Fruit fly (Drosophila melanogaster) whole organism, embryonic: ENCODE measurements around the gene InR.

Experiments
- BEAF-32 ChIP-seq: fragments of 200-800 bp; sonication (Bioruptor generic); optimal IDR thresholded peaks from 3 replicates; lab custom pipeline; 2017; ENCODE audit warnings: missing biosample characterization, missing genetic modification characterization, mild to moderate bottlenecking, moderate library complexity, missing genetic modification reagents
- Bgb ChIP-seq: fragments of 200-800 bp; sonication (Bioruptor generic); IDR thresholded peaks from 2 replicates; pipeline ENCODE4 v1.3.6; 2022; ENCODE audit warnings: missing biosample characterization, missing genetic modification characterization; ENCODE audit not compliant: partially characterized antibody
- CG10147 ChIP-seq: fragments of 200-800 bp; sonication (Bioruptor generic); optimal IDR thresholded peaks from 2 replicates; lab custom pipeline; 2019; ENCODE audit warnings: missing biosample characterization, mild to moderate bottlenecking, missing genetic modification characterization, moderate library complexity
- CG10654 ChIP-seq: fragments of 200-800 bp; sonication (Bioruptor generic); optimal IDR thresholded peaks from 2 replicates; lab custom pipeline; 2016; ENCODE audit warnings: missing biosample characterization, missing genetic modification characterization
- CG11085 ChIP-seq: fragments of 200-800 bp; sonication (Bioruptor generic); IDR thresholded peaks from 2 replicates; pipeline ENCODE4 v1.3.6; 2022; ENCODE audit warnings: missing biosample characterization, missing genetic modification characterization
- CG11247 ChIP-seq: fragments of 200-800 bp; sonication (Bioruptor generic); IDR thresholded peaks from 2 replicates; pipeline ENCODE4 v1.3.6; 2022; ENCODE audit warnings: missing biosample characterization, missing genetic modification characterization
- CG11398 ChIP-seq: fragments of 200-800 bp; sonication (Bioruptor generic); optimal IDR thresholded peaks from 2 replicates; lab custom pipeline; 2016; ENCODE audit warnings: missing biosample characterization, missing genetic modification characterization
- CG11695 ChIP-seq: fragments of 200-800 bp; sonication (Bioruptor generic); IDR thresholded peaks from 3 replicates; pipeline ENCODE4 v1.3.6; 2022; ENCODE audit warnings: missing biosample characterization, missing genetic modification characterization
- CG12104 ChIP-seq: fragments of 200-800 bp; sonication (Bioruptor generic); optimal IDR thresholded peaks from 3 replicates; lab custom pipeline; 2016; ENCODE audit warnings: missing biosample characterization, missing genetic modification characterization
- CG12236 ChIP-seq: fragments of 200-800 bp; sonication (Bioruptor generic); optimal IDR thresholded peaks from 2 replicates; lab custom pipeline; 2016; ENCODE audit warnings: missing biosample characterization, missing genetic modification characterization
- CG14860 ChIP-seq: fragments of 200-800 bp; sonication (Bioruptor generic); IDR thresholded peaks from 3 replicates; pipeline ENCODE4 v1.3.6; 2022; ENCODE audit warnings: missing biosample characterization, missing genetic modification characterization; ENCODE audit not compliant: partially characterized antibody
- CG1602 ChIP-seq: fragments of 200-800 bp; sonication (Bioruptor generic); optimal IDR thresholded peaks from 3 replicates; lab custom pipeline; 2016; ENCODE audit warnings: missing biosample characterization, missing genetic modification characterization
- CG16779 ChIP-seq: fragments of 200-800 bp; sonication (Bioruptor generic); IDR thresholded peaks from 2 replicates; pipeline ENCODE4 v1.3.6; 2022; ENCODE audit warnings: missing biosample characterization, missing genetic modification characterization
- CG17568 ChIP-seq: fragments of 200-800 bp; sonication (Bioruptor generic); optimal IDR thresholded peaks from 2 replicates; lab custom pipeline; 2018; ENCODE audit warnings: missing biosample characterization, mild to moderate bottlenecking, missing genetic modification characterization, moderate library complexity
- CG18599 ChIP-seq: fragments of 200-800 bp; sonication (Bioruptor generic); optimal IDR thresholded peaks from 3 replicates; lab custom pipeline; 2017; ENCODE audit warnings: missing biosample characterization, missing genetic modification characterization, mild to moderate bottlenecking, moderate library complexity, missing genetic modification reagents
- CG2116 ChIP-seq: fragments of 200-800 bp; sonication (Bioruptor generic); optimal IDR thresholded peaks from 3 replicates; lab custom pipeline; 2018; ENCODE audit warnings: missing biosample characterization, mild to moderate bottlenecking, missing genetic modification characterization
- CG2199 ChIP-seq: fragments of 200-800 bp; sonication (Bioruptor generic); IDR thresholded peaks from 3 replicates; pipeline ENCODE4 v1.3.6; 2022; ENCODE audit warnings: missing biosample characterization, missing genetic modification characterization
- CG30431 ChIP-seq: fragments of 200-800 bp; sonication (Bioruptor generic); optimal IDR thresholded peaks from 2 replicates; lab custom pipeline; 2017; ENCODE audit warnings: missing biosample characterization, missing genetic modification characterization
- CG3065 ChIP-seq: fragments of 200-800 bp; sonication (Bioruptor generic); optimal IDR thresholded peaks from 2 replicates; lab custom pipeline; 2016; ENCODE audit warnings: missing biosample characterization, missing genetic modification characterization
- CG3163 ChIP-seq: fragments of 200-800 bp; sonication (Bioruptor generic); optimal IDR thresholded peaks from 3 replicates; lab custom pipeline; 2016; ENCODE audit warnings: missing biosample characterization, missing genetic modification characterization
- CG32772 ChIP-seq: fragments of 200-800 bp; sonication (Bioruptor generic); IDR thresholded peaks from 2 replicates; pipeline ENCODE4 v1.3.6; 2022; ENCODE audit warnings: missing biosample characterization, missing genetic modification characterization
- CG34376 ChIP-seq: fragments of 200-800 bp; sonication (Bioruptor generic); optimal IDR thresholded peaks from 2 replicates; lab custom pipeline; 2018; ENCODE audit warnings: missing biosample characterization, mild to moderate bottlenecking, missing genetic modification characterization
- CG43689 ChIP-seq: fragments of 200-800 bp; sonication (Bioruptor generic); IDR thresholded peaks from 2 replicates; pipeline ENCODE4 v1.3.6; 2022; ENCODE audit warnings: missing biosample characterization, missing genetic modification characterization
- CG4854 ChIP-seq: fragments of 200-800 bp; sonication (Bioruptor generic); optimal IDR thresholded peaks from 2 replicates; lab custom pipeline; 2016; ENCODE audit warnings: missing biosample characterization, missing genetic modification characterization, inconsistent platforms
- CG6689 ChIP-seq: fragments of 200-800 bp; sonication (Bioruptor generic); IDR thresholded peaks from 2 replicates; pipeline ENCODE4 v1.3.6; 2022; ENCODE audit warnings: missing biosample characterization, missing genetic modification characterization
- CG6813 ChIP-seq: fragments of 200-800 bp; sonication (Bioruptor generic); optimal IDR thresholded peaks from 2 replicates; lab custom pipeline; 2017; ENCODE audit warnings: missing biosample characterization, missing genetic modification characterization, mild to moderate bottlenecking, moderate library complexity, missing genetic modification reagents
- CG8290 ChIP-seq, 3 experiments: fragments of 200-800 bp; sonication (Bioruptor generic); optimal IDR thresholded peaks; 2 replicates each; lab custom pipeline; 2016 to 2019; ENCODE audit warnings: missing biosample characterization in 3 of 3, missing genetic modification characterization in 3 of 3, mild to moderate bottlenecking in 2 of 3, moderate library complexity in 1 of 3
- ERR ChIP-seq: fragments of 200-800 bp; sonication (Bioruptor generic); optimal IDR thresholded peaks from 2 replicates; lab custom pipeline; 2016; ENCODE audit warnings: missing biosample characterization, missing genetic modification characterization
- Elba2 ChIP-seq: fragments of 200-800 bp; sonication (Bioruptor generic); optimal IDR thresholded peaks from 3 replicates; lab custom pipeline; 2016; ENCODE audit warnings: missing biosample characterization, missing genetic modification characterization
- MBD-R2 ChIP-seq: fragments of 200-800 bp; sonication (Bioruptor generic); IDR thresholded peaks from 2 replicates; pipeline ENCODE4 v1.3.6; 2022; ENCODE audit warnings: missing biosample characterization, missing genetic modification characterization
- Oli ChIP-seq: fragments of 200-800 bp; sonication (Bioruptor generic); optimal IDR thresholded peaks from 2 replicates; lab custom pipeline; 2018; ENCODE audit warnings: missing biosample characterization, mild to moderate bottlenecking, missing genetic modification characterization, moderate library complexity
- Scr ChIP-seq: fragments of 200-800 bp; sonication (Bioruptor generic); IDR thresholded peaks from 2 replicates; pipeline ENCODE4 v1.3.6; 2022; ENCODE audit warnings: missing biosample characterization, missing genetic modification characterization; ENCODE audit not compliant: partially characterized antibody
- Sry-β ChIP-seq: fragments of 200-800 bp; sonication (Bioruptor generic); optimal IDR thresholded peaks from 2 replicates; lab custom pipeline; 2018; ENCODE audit warnings: missing biosample characterization, mild to moderate bottlenecking, missing genetic modification characterization, moderate library complexity
- bowl ChIP-seq: fragments of 200-800 bp; sonication (Bioruptor generic); IDR thresholded peaks from 2 replicates; pipeline ENCODE4 v1.3.6; 2022; ENCODE audit warnings: missing biosample characterization, missing genetic modification characterization
- cato ChIP-seq: fragments of 200-800 bp; sonication (Bioruptor generic); optimal IDR thresholded peaks from 2 replicates; lab custom pipeline; 2016; ENCODE audit warnings: missing biosample characterization, missing genetic modification characterization, borderline replicate concordance
- dati ChIP-seq: fragments of 200-800 bp; sonication (Bioruptor generic); IDR thresholded peaks from 2 replicates; pipeline ENCODE4 v1.3.6; 2022; ENCODE audit warnings: missing biosample characterization, missing genetic modification characterization
- disco-r ChIP-seq: fragments of 200-800 bp; sonication (Bioruptor generic); optimal IDR thresholded peaks from 2 replicates; lab custom pipeline; 2016; ENCODE audit warnings: missing biosample characterization, missing genetic modification characterization
- fd64A ChIP-seq: fragments of 200-800 bp; sonication (Bioruptor generic); optimal IDR thresholded peaks from 3 replicates; lab custom pipeline; 2018; ENCODE audit warnings: missing biosample characterization, mild to moderate bottlenecking, missing genetic modification characterization
- gce ChIP-seq: fragments of 200-800 bp; sonication (Bioruptor generic); IDR thresholded peaks from 3 replicates; pipeline ENCODE4 v1.3.6; 2022; ENCODE audit warnings: missing biosample characterization, missing genetic modification characterization
- gem ChIP-seq: fragments of 200-800 bp; sonication (Bioruptor generic); optimal IDR thresholded peaks from 2 replicates; lab custom pipeline; 2019; ENCODE audit warnings: missing biosample characterization, mild to moderate bottlenecking, missing genetic modification characterization, moderate library complexity
- gsb-n ChIP-seq: fragments of 200-800 bp; sonication (Bioruptor generic); optimal IDR thresholded peaks from 3 replicates; lab custom pipeline; 2018; ENCODE audit warnings: missing biosample characterization, mild to moderate bottlenecking, missing genetic modification characterization
- jigr1 ChIP-seq: fragments of 200-800 bp; sonication (Bioruptor generic); IDR thresholded peaks from 3 replicates; pipeline ENCODE4 v1.3.6; 2022; ENCODE audit warnings: missing biosample characterization, missing genetic modification characterization
- kah ChIP-seq: fragments of 200-800 bp; sonication (Bioruptor generic); optimal IDR thresholded peaks from 2 replicates; lab custom pipeline; 2018; ENCODE audit warnings: missing biosample characterization, mild to moderate bottlenecking, missing genetic modification characterization
- oc ChIP-seq: fragments of 200-800 bp; sonication (Bioruptor generic); optimal IDR thresholded peaks from 2 replicates; lab custom pipeline; 2018; ENCODE audit warnings: missing biosample characterization, mild to moderate bottlenecking, missing genetic modification characterization, moderate library complexity
- odd ChIP-seq: fragments of 200-800 bp; sonication (Bioruptor generic); optimal IDR thresholded peaks from 2 replicates; lab custom pipeline; 2017; ENCODE audit warnings: missing biosample characterization, mild to moderate bottlenecking, missing genetic modification characterization
- onecut ChIP-seq: fragments of 200-800 bp; sonication (Bioruptor generic); IDR thresholded peaks from 2 replicates; pipeline ENCODE4 v1.3.6; 2022; ENCODE audit warnings: missing biosample characterization, missing genetic modification characterization
- peb ChIP-seq: fragments of 200-800 bp; sonication (Bioruptor generic); IDR thresholded peaks from 2 replicates; pipeline ENCODE4 v1.3.6; 2022; ENCODE audit warnings: missing biosample characterization, missing genetic modification characterization
- pita ChIP-seq: fragments of 200-800 bp; sonication (Bioruptor generic); optimal IDR thresholded peaks from 2 replicates; lab custom pipeline; 2017; ENCODE audit warnings: missing biosample characterization, mild to moderate bottlenecking, missing genetic modification characterization
- pzg ChIP-seq: fragments of 200-800 bp; sonication (Bioruptor generic); optimal IDR thresholded peaks from 3 replicates; lab custom pipeline; 2018; ENCODE audit warnings: missing biosample characterization, mild to moderate bottlenecking, missing genetic modification characterization, moderate library complexity
- slou ChIP-seq: fragments of 200-800 bp; sonication (Bioruptor generic); optimal IDR thresholded peaks from 3 replicates; lab custom pipeline; 2016; ENCODE audit warnings: missing biosample characterization, missing genetic modification characterization

Gene InR

DNA sequence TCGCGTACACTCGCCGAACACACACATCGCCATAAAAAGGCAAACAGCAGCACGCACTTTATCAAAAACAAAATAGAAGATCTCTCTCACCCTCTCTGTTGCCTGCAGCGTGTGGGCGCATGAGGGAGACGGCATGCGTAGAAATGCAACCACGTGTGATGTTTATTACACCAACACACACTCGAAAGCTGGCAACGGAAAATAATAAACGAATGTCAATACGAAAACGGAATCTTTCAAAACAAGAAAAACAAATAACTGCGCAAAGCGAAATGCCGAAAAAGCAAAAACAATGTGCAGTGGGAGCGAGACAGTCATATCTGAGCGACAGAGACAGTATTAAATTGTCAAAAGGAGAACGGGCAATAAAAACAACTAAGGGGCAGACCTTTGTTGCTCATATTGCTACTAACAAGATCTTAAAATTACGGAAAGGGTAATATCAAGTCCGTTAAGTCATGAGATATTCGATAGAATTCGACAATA, 5.8 kb downstream of the InR start (continued):
- TF ChIP-seq fd64A (peak; percentile 96), gem (peak; percentile 43), Bgb (GFP tag; lab: Robert Waterston, UW) (no peak), CG17568 (GFP tag; lab: Kevin White, UChicago) (peak; percentile 83), CG30431 (no peak), gsb-n (peak; percentile 81), CG3163 (peak; percentile 79), CG1602 (GFP tag; lab: Kevin White, UChicago) (peak; percentile 16), disco-r (GFP tag; lab: Kevin White, UChicago) (peak; percentile 75), jigr1 (GFP tag; lab: Robert Waterston, UW) (no peak), Sry-β (peak; percentile 66), dati (GFP tag; lab: Robert Waterston, UW) (no peak), CG10654 (peak; percentile 59), CG2116 (GFP tag; lab: Kevin White, UChicago) (peak; percentile 63), CG11695 (GFP tag; lab: Robert Waterston, UW) (no peak), ERR (GFP tag; lab: Kevin White, UChicago) (peak; percentile 71), CG32772 (GFP tag; lab: Robert Waterston, UW) (no peak), Elba2 (GFP tag; lab: Kevin White, UChicago) (peak; percentile 7), pzg (GFP tag; lab: Kevin White, UChicago) (no peak), CG2199 (no peak), BEAF-32 (GFP tag; lab: Kevin White, UChicago) (no peak), CG4854 (GFP tag; lab: Kevin White, UChicago) (peak; percentile 74), oc (tag; lab: Kevin White, UChicago) (peak; percentile 91), CG11247 (no peak), onecut (GFP tag; lab: Robert Waterston, UW) (peak; percentile 69), CG11085 (GFP tag; lab: Robert Waterston, UW) (no peak), CG12104 (GFP tag; lab: Kevin White, UChicago) (peak; percentile 44), CG3065 (GFP tag; lab: Kevin White, UChicago) (peak; percentile 46), Oli (tag; lab: Kevin White, UChicago) (no peak), Scr (GFP tag; lab: Robert Waterston, UW) (no peak), CG6813 (GFP tag; lab: Kevin White, UChicago) (peak; percentile 93), gce (GFP tag; lab: Robert Waterston, UW) (no peak), kah (GFP tag; lab: Kevin White, UChicago) (peak; percentile 93), MBD-R2 (no peak), CG16779 (GFP tag; lab: Robert Waterston, UW) (no peak), CG10147 (GFP tag; lab: Kevin White, UChicago) (peak; percentile 63), CG11398 (GFP tag; lab: Kevin White, UChicago) (peak; percentile 95), CG18599 (GFP tag; lab: Kevin White, UChicago) (peak; percentile 88), pita (GFP tag; lab: Kevin White, UChicago) (no peak), CG43689 (GFP tag; lab: Robert Waterston, UW) (no peak), CG34376 (GFP tag; lab: Kevin White, UChicago) (peak; percentile 87), CG8290 (GFP tag; optimal IDR thresholded peaks at IDR 0.05; lab: Kevin White, UChicago) (peak; percentile 80), CG8290 (tag; optimal IDR thresholded peaks at IDR 0.05; lab: Kevin White, UChicago) (peak; percentile 71 to 93), CG6689 (no peak), CG14860 (no peak), odd (peak; percentile 89), peb (GFP tag; lab: Robert Waterston, UW) (no peak), cato (peak; percentile 34), bowl (no peak), CG12236 (GFP tag; lab: Kevin White, UChicago) (peak; percentile 77), slou (GFP tag; lab: Kevin White, UChicago) (no peak)
